Fruit fly (Drosophila melanogaster) whole organism, embryonic: ENCODE results near the gene CG14515.

ENCODE experiments used
- Ada2b ChIP-seq: fragments of 200-800 bp; sonication (Bioruptor generic); IDR thresholded peaks from 2 replicates; pipeline ENCODE4 v1.3.6; 2022; ENCODE audit warnings: missing biosample characterization, missing genetic modification characterization
- CG10147 ChIP-seq: fragments of 200-800 bp; sonication (Bioruptor generic); optimal IDR thresholded peaks from 2 replicates; lab custom pipeline; 2019; ENCODE audit warnings: missing biosample characterization, mild to moderate bottlenecking, missing genetic modification characterization, moderate library complexity
- CG10267 ChIP-seq: fragments of 200-800 bp; sonication (Bioruptor generic); optimal IDR thresholded peaks from 2 replicates; lab custom pipeline; 2018; ENCODE audit warnings: missing biosample characterization, mild to moderate bottlenecking, missing genetic modification characterization, moderate library complexity
- CG10543 ChIP-seq: fragments of 200-800 bp; sonication (Bioruptor generic); optimal IDR thresholded peaks from 3 replicates; lab custom pipeline; 2017; ENCODE audit warnings: missing biosample characterization, mild to moderate bottlenecking, missing genetic modification characterization, moderate library complexity
- CG11085 ChIP-seq: fragments of 200-800 bp; sonication (Bioruptor generic); IDR thresholded peaks from 2 replicates; pipeline ENCODE4 v1.3.6; 2022; ENCODE audit warnings: missing biosample characterization, missing genetic modification characterization
- CG12155 ChIP-seq: fragments of 200-800 bp; sonication (Bioruptor generic); optimal IDR thresholded peaks from 3 replicates; lab custom pipeline; 2016; ENCODE audit warnings: missing biosample characterization, missing genetic modification characterization
- CG12236 ChIP-seq: fragments of 200-800 bp; sonication (Bioruptor generic); optimal IDR thresholded peaks from 2 replicates; lab custom pipeline; 2016; ENCODE audit warnings: missing biosample characterization, missing genetic modification characterization
- CG12769 ChIP-seq: fragments of 200-800 bp; sonication (Bioruptor generic); optimal IDR thresholded peaks from 2 replicates; lab custom pipeline; 2019; ENCODE audit warnings: missing biosample characterization, mild to moderate bottlenecking, missing genetic modification characterization, moderate library complexity
- CG1832 ChIP-seq: fragments of 200-800 bp; sonication (Bioruptor generic); optimal IDR thresholded peaks from 2 replicates; lab custom pipeline; 2017; ENCODE audit warnings: missing biosample characterization, mild to moderate bottlenecking, missing genetic modification characterization, inconsistent platforms
- CG34376 ChIP-seq: fragments of 200-800 bp; sonication (Bioruptor generic); optimal IDR thresholded peaks from 2 replicates; lab custom pipeline; 2018; ENCODE audit warnings: missing biosample characterization, mild to moderate bottlenecking, missing genetic modification characterization
- CG4360 ChIP-seq: fragments of 200-800 bp; sonication (Bioruptor generic); IDR thresholded peaks from 2 replicates; pipeline ENCODE4 v1.3.6; 2022; ENCODE audit warnings: missing biosample characterization, missing genetic modification characterization
- CG6175 ChIP-seq: fragments of 200-800 bp; sonication (Bioruptor generic); IDR thresholded peaks from 3 replicates; pipeline ENCODE4 v1.3.6; 2022; ENCODE audit warnings: missing biosample characterization, missing genetic modification characterization
- CG8388 ChIP-seq: fragments of 200-800 bp; sonication (Bioruptor generic); optimal IDR thresholded peaks from 2 replicates; lab custom pipeline; 2019; ENCODE audit warnings: missing biosample characterization, mild to moderate bottlenecking, missing genetic modification characterization, moderate library complexity
- CG9727 ChIP-seq: fragments of 200-800 bp; sonication (Bioruptor generic); optimal IDR thresholded peaks from 3 replicates; lab custom pipeline; 2017; ENCODE audit warnings: missing biosample characterization, mild to moderate bottlenecking, missing genetic modification characterization
- D19B ChIP-seq: fragments of 200-800 bp; sonication (Bioruptor generic); optimal IDR thresholded peaks from 2 replicates; lab custom pipeline; 2017; ENCODE audit warnings: missing biosample characterization, mild to moderate bottlenecking, missing genetic modification characterization
- Dip2 ChIP-seq: fragments of 200-800 bp; sonication (Bioruptor generic); IDR thresholded peaks from 2 replicates; pipeline ENCODE4 v1.3.6; 2022; ENCODE audit warnings: missing biosample characterization, missing genetic modification characterization
- Hey ChIP-seq: fragments of 200-800 bp; sonication (Bioruptor generic); optimal IDR thresholded peaks from 3 replicates; lab custom pipeline; 2018; ENCODE audit warnings: missing biosample characterization, mild to moderate bottlenecking, missing genetic modification characterization
- Hr78 ChIP-seq, 2 experiments: fragments of 200-800 bp in 1 of 2; fragments of >200 bp in 1 of 2; sonication (Bioruptor generic) in 1 of 2; optimal IDR thresholded peaks; 2 replicates each; lab custom pipeline; 2017 to 2019; ENCODE audit warnings: missing biosample characterization in 2 of 2, missing genetic modification characterization in 2 of 2, mild to moderate bottlenecking in 1 of 2, moderate library complexity in 1 of 2
- Kr ChIP-seq: fragments of 200-800 bp; sonication (Bioruptor generic); optimal IDR thresholded peaks from 2 replicates; lab custom pipeline; 2017; ENCODE audit warnings: missing biosample characterization, mild to moderate bottlenecking, missing genetic modification characterization
- MESR4 ChIP-seq: fragments of 200-800 bp; sonication (Bioruptor generic); optimal IDR thresholded peaks from 2 replicates; lab custom pipeline; 2018; ENCODE audit warnings: missing biosample characterization, mild to moderate bottlenecking, missing genetic modification characterization, moderate library complexity
- Nf-YC ChIP-seq: fragments of 200-800 bp; optimal IDR thresholded peaks from 3 replicates; lab custom pipeline; 2019; ENCODE audit warnings: missing biosample characterization, mild to moderate bottlenecking, missing genetic modification characterization, moderate library complexity
- Oaz ChIP-seq: fragments of 200-800 bp; sonication (Bioruptor generic); IDR thresholded peaks from 2 replicates; pipeline ENCODE4 v1.3.6; 2022; ENCODE audit warnings: missing biosample characterization, missing genetic modification characterization
- Ptx1 ChIP-seq: fragments of 200-800 bp; sonication (Bioruptor generic); IDR thresholded peaks from 2 replicates; pipeline ENCODE4 v1.3.6; 2022; ENCODE audit warnings: missing biosample characterization, missing genetic modification characterization
- Spps ChIP-seq: fragments of 200-800 bp; sonication (Bioruptor generic); optimal IDR thresholded peaks from 2 replicates; lab custom pipeline; 2018; ENCODE audit warnings: missing biosample characterization, mild to moderate bottlenecking, missing genetic modification characterization
- YL-1 ChIP-seq: fragments of 200-800 bp; sonication (Bioruptor generic); optimal IDR thresholded peaks from 3 replicates; lab custom pipeline; 2017; ENCODE audit warnings: missing biosample characterization, mild to moderate bottlenecking, missing genetic modification characterization
- bowl ChIP-seq: fragments of 200-800 bp; sonication (Bioruptor generic); IDR thresholded peaks from 2 replicates; pipeline ENCODE4 v1.3.6; 2022; ENCODE audit warnings: missing biosample characterization, missing genetic modification characterization
- br ChIP-seq: fragments of >200 bp; optimal IDR thresholded peaks from 2 replicates; lab custom pipeline; 2017
- cato ChIP-seq: fragments of 200-800 bp; sonication (Bioruptor generic); optimal IDR thresholded peaks from 2 replicates; lab custom pipeline; 2016; ENCODE audit warnings: missing biosample characterization, missing genetic modification characterization, borderline replicate concordance
- emc ChIP-seq: fragments of 200-800 bp; sonication (Bioruptor generic); optimal IDR thresholded peaks from 2 replicates; lab custom pipeline; 2016; ENCODE audit warnings: missing biosample characterization, missing genetic modification characterization
- eve ChIP-seq, 2 experiments: fragments of >200 bp; optimal IDR thresholded peaks; 2 replicates each; lab custom pipeline; 2017; ENCODE audit warnings: missing biosample characterization in 2 of 2, missing genetic modification characterization in 2 of 2
- hth ChIP-seq: fragments of >200 bp; optimal IDR thresholded peaks from 2 replicates; lab custom pipeline; 2017; ENCODE audit warnings: inconsistent platforms
- kay ChIP-seq: fragments of 200-800 bp; sonication (Bioruptor generic); optimal IDR thresholded peaks from 2 replicates; lab custom pipeline; 2016; ENCODE audit warnings: missing biosample characterization, missing genetic modification characterization
- luna ChIP-seq: fragments of 200-800 bp; sonication (Bioruptor generic); optimal IDR thresholded peaks from 2 replicates; lab custom pipeline; 2016; ENCODE audit warnings: missing biosample characterization, missing genetic modification characterization
- mld ChIP-seq: fragments of 200-800 bp; sonication (Bioruptor generic); IDR thresholded peaks from 3 replicates; pipeline ENCODE4 v1.3.6; 2022; ENCODE audit warnings: missing biosample characterization, missing genetic modification characterization; ENCODE audit not compliant: partially characterized antibody
- nau ChIP-seq: fragments of 200-800 bp; sonication (Bioruptor generic); optimal IDR thresholded peaks from 3 replicates; lab custom pipeline; 2017; ENCODE audit warnings: missing biosample characterization, mild to moderate bottlenecking, missing genetic modification characterization, missing genetic modification reagents
- oc ChIP-seq: fragments of 200-800 bp; sonication (Bioruptor generic); optimal IDR thresholded peaks from 2 replicates; lab custom pipeline; 2018; ENCODE audit warnings: missing biosample characterization, mild to moderate bottlenecking, missing genetic modification characterization, moderate library complexity
- org-1 ChIP-seq: fragments of 200-800 bp; sonication (Bioruptor generic); optimal IDR thresholded peaks from 2 replicates; lab custom pipeline; 2017; ENCODE audit warnings: missing biosample characterization, missing genetic modification characterization
- p53 ChIP-seq: fragments of 200-800 bp; sonication (Bioruptor generic); optimal IDR thresholded peaks from 2 replicates; lab custom pipeline; 2016; ENCODE audit warnings: missing biosample characterization, missing genetic modification characterization
- pan ChIP-seq, 4 experiments: fragments of >200 bp in 3 of 4; fragments of 200-800 bp in 1 of 4; sonication (Bioruptor generic) in 1 of 4; optimal IDR thresholded peaks in 3 of 4; IDR thresholded peaks in 1 of 4; 2 replicates each; pipeline versions ENCODE4 v1.3.6 to Lab custom; 2017 to 2022; ENCODE audit warnings: missing biosample characterization in 2 of 4, missing genetic modification characterization in 2 of 4, mixed read lengths in 1 of 4
- pho ChIP-seq: fragments of 200-800 bp; sonication (Bioruptor generic); optimal IDR thresholded peaks from 2 replicates; lab custom pipeline; 2016; ENCODE audit warnings: missing biosample characterization, missing genetic modification characterization
- ranshi ChIP-seq: fragments of 200-800 bp; sonication (Bioruptor generic); IDR thresholded peaks from 2 replicates; pipeline ENCODE4 v1.3.6; 2022; ENCODE audit warnings: missing biosample characterization, missing genetic modification characterization
- row ChIP-seq: fragments of 200-800 bp; sonication (Bioruptor generic); IDR thresholded peaks from 3 replicates; pipeline ENCODE4 v1.3.6; 2022; ENCODE audit warnings: missing biosample characterization, missing genetic modification characterization
- salm ChIP-seq: fragments of 200-800 bp; sonication (Bioruptor generic); optimal IDR thresholded peaks from 2 replicates; lab custom pipeline; 2018; ENCODE audit warnings: missing biosample characterization, mild to moderate bottlenecking, missing genetic modification characterization
- shn ChIP-seq: fragments of 200-800 bp; sonication (Bioruptor generic); optimal IDR thresholded peaks from 3 replicates; lab custom pipeline; 2016; ENCODE audit warnings: missing biosample characterization, missing genetic modification characterization
- slp2 ChIP-seq: fragments of 200-800 bp; sonication (Bioruptor generic); optimal IDR thresholded peaks from 2 replicates; lab custom pipeline; 2016; ENCODE audit warnings: missing biosample characterization, missing genetic modification characterization
- sob ChIP-seq: fragments of 200-800 bp; sonication (Bioruptor generic); IDR thresholded peaks from 2 replicates; pipeline ENCODE4 v1.3.6; 2022; ENCODE audit warnings: missing biosample characterization, missing genetic modification characterization
- stwl ChIP-seq: fragments of 200-800 bp; sonication (Bioruptor generic); optimal IDR thresholded peaks from 3 replicates; lab custom pipeline; 2018; ENCODE audit warnings: missing biosample characterization, mild to moderate bottlenecking, missing genetic modification characterization, moderate library complexity
- tll ChIP-seq, 2 experiments: fragments of 200-800 bp in 1 of 2; fragments of >200 bp in 1 of 2; sonication (Bioruptor generic) in 1 of 2; optimal IDR thresholded peaks; 2 replicates each; lab custom pipeline; 2017 to 2019; ENCODE audit warnings: missing biosample characterization in 2 of 2, missing genetic modification characterization in 2 of 2, mild to moderate bottlenecking in 1 of 2, moderate library complexity in 1 of 2
- zfh1 ChIP-seq: fragments of 200-800 bp; sonication (Bioruptor generic); IDR thresholded peaks from 3 replicates; pipeline ENCODE4 v1.3.6; 2022; ENCODE audit warnings: missing biosample characterization, missing genetic modification characterization

CG14515 gene

DNA sequence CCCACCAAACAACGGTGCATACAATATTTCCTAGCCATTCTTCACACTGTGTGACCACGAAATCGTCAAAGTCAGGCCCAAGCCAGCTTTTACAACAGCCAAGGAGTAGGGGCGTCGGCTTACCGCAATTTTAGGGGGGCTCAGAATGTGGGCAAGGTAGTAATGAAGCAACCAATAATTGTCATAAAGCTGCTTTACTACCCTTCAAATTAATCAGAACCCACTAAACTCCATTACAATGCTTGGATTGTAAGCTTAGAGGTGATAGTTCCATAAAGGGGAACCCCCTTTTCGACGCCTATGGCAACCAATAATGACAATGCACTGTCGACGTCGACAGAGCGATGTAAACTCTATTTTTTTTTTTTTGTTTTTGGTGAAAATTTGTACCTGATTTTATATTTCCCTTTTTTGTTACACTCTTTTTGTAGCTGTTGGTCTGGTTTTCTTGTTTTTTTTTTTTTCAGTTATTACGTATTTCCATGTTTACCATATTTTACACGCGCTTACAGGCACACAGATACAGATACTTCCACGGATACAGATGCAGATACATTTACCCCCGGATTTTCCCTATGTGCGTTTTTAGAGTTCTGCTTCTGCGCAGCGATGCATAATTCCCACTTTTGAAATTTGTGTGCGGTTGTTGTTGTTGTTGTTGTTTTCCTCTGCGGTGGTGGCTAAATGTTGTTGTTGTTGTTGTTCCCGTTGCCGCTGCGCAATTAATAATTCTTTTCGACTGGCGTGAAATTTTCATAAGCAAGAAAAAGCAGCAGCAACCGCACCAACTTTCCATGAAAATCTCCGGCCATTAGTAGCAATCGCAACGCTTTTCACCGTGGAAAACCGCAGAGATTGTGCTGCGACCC, 7.5 kb downstream of the CG14515 start (continued):
- TF ChIP-seq CG6175 (no peak), row (GFP tag; lab: Robert Waterston, UW) (peak; percentile 80), CG12236 (peak; percentile 64), Oaz (GFP tag; lab: Robert Waterston, UW) (peak; percentile 27; the same call in 1 of the 2 replicates), luna (no peak), CG9727 (GFP tag; lab: Kevin White, UChicago) (peak; percentile 62), stwl (no peak), pho (peak; percentile 9), salm (peak; percentile 59), cato (peak; percentile 65), Dip2 (GFP tag; lab: Robert Waterston, UW) (no peak), CG10543 (GFP tag; lab: Kevin White, UChicago) (no peak), MESR4 (GFP tag; lab: Kevin White, UChicago) (no peak), mld (GFP tag; lab: Robert Waterston, UW) (no peak), CG10147 (no peak), bowl (GFP tag; lab: Robert Waterston, UW) (no peak), sob (GFP tag; lab: Robert Waterston, UW) (peak; percentile 49; the same call in 1 of the 2 replicates), CG4360 (GFP tag; lab: Robert Waterston, UW) (peak; percentile 99), ranshi (peak; percentile 72; the same call in 1 of the 2 replicates), CG11085 (GFP tag; lab: Robert Waterston, UW) (no peak), hth (lab: Kevin White, UChicago) (no peak), D19B (GFP tag; lab: Kevin White, UChicago) (peak; percentile 6), CG34376 (no peak), kay (GFP tag; lab: Kevin White, UChicago) (peak; percentile 52), CG12155 (GFP tag; lab: Kevin White, UChicago) (peak; percentile 54), Ada2b (GFP tag; lab: Robert Waterston, UW) (peak; percentile 72), org-1 (GFP tag; lab: Kevin White, UChicago) (peak; percentile 65), Ptx1 (GFP tag; lab: Robert Waterston, UW) (peak; percentile 87), pan (optimal IDR thresholded peaks at IDR 0.05; lab: Kevin White, UChicago) (no peak), pan (GFP tag; optimal IDR thresholded peaks at IDR 0.05 in 1 of 2, IDR thresholded peaks at IDR 0.05 in 1 of 2) (peak in 1 of 2 experiments; percentile 71), YL-1 (no peak), Hr78 (GFP tag; optimal IDR thresholded peaks at IDR 0.05; lab: Kevin White, UChicago) (peak in 1 of 2 experiments; percentile 58), emc (GFP tag; lab: Kevin White, UChicago) (no peak), CG10267 (tag; lab: Kevin White, UChicago) (peak; percentile 68), br (lab: Kevin White, UChicago) (no peak), Nf-YC (tag; lab: Kevin White, UChicago) (peak; percentile 39), eve (GFP tag; optimal IDR thresholded peaks at IDR 0.05; lab: Kevin White, UChicago) (peak in 1 of 2 experiments; percentile 94), p53 (no peak), CG8388 (GFP tag; lab: Kevin White, UChicago) (peak; percentile 79), CG1832 (no peak), Kr (GFP tag; lab: Kevin White, UChicago) (no peak), Hey (no peak), oc (tag; lab: Kevin White, UChicago) (peak; percentile 86), zfh1 (GFP tag; lab: Robert Waterston, UW) (peak; percentile 85), slp2 (GFP tag; lab: Kevin White, UChicago) (peak; percentile 55), shn (GFP tag; lab: Kevin White, UChicago) (peak; percentile 59), tll (GFP tag; optimal IDR thresholded peaks at IDR 0.05; lab: Kevin White, UChicago) (no peak), nau (GFP tag; lab: Kevin White, UChicago) (peak; percentile 67), Spps (tag; lab: Kevin White, UChicago) (peak; percentile 72), CG12769 (tag; lab: Kevin White, UChicago) (peak; percentile 71)
